Worm (Caenorhabditis elegans) whole organism, L4/young adult: ENCODE results near the gene Y97E10AR.3.

Experiments used
- W03F9.2 ChIP-seq: fragments of 150-350 bp; optimal IDR thresholded peaks from 2 replicates; lab custom pipeline; 2014; ENCODE audit warnings: missing biosample characterization, missing genetic modification characterization
- dao-5 ChIP-seq: sonication (generic microtip); optimal IDR thresholded peaks from 2 replicates; lab custom pipeline; 2016; ENCODE audit warnings: missing genotype, missing genetic modification characterization, moderate library complexity, missing compliant biosample characterization
- him-1 ChIP-seq: sonication (generic microtip); optimal IDR thresholded peaks from 2 replicates; lab custom pipeline; 2016; ENCODE audit warnings: missing genotype, missing genetic modification reagents, missing genetic modification characterization, missing compliant biosample characterization

Y97E10AR.3 gene

DNA sequence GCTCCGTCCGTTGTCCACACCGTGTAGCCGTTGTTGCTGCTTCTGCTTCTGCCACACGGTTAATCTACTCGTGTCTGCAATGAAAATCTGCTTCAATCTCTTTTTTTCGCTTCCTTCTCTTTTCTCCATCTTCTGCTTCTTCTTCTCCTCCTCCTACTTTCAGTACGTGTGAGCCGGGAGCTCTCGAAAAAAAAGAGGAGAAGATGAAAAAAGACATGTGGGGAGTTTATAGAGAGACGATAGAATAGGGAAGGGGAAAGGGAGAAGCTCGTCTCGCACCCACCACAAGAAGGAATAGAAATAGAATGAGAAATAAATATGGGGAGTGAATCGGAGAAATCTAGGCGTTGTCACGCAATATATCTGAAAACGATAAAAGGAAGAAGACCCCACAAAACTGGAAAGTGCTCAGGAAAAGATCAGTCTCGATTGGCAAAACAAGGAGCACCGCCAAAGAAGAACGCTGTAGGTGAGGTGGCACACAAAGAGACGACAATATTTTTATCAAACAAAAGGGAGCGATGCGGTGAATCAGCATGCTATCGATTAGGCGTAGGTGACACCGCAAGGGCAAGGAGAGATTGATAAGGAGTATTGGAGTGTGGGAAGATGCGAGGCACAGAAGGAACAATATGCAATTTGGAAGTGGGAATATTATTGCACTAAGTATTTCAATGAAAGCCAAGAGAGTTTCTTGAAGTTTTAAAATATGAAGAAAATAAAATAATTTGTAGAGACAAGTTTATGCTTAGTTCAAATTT lies 29.4 kb downstream of the Y97E10AR.3 start, which contains the start of gene let-413:
let-413 (minus strand) TSS at position 76 of the 761 bp plus-strand sequence.
- TF ChIP-seq him-1 (no peak), dao-5 (tag; lab: Kevin White, UChicago) (no peak), W03F9.2 (tag; lab: Kevin White, UChicago) (no peak)

DNA sequence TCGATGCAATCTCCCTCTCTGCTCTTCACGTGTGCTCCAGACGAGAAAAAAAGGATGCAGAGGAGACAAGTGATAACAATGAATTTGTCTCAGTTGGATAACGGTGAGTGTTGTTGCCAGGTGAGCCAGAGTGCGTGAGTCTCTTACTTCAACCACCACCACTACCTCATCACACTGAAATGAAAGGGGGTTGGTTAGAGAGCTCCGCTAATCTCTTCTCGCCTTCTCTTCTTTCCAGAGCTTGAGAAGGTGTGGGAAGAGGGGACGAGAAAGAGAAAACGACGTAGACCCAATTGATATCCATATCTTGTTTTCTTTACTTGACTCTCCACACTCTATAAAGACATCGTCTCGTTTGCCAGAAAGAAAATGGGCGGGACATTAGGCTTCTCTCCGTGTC lies 35.9 kb downstream of the Y97E10AR.3 start:
- no peak for TF ChIP-seq dao-5 (tag; lab: Kevin White, UChicago)

DNA sequence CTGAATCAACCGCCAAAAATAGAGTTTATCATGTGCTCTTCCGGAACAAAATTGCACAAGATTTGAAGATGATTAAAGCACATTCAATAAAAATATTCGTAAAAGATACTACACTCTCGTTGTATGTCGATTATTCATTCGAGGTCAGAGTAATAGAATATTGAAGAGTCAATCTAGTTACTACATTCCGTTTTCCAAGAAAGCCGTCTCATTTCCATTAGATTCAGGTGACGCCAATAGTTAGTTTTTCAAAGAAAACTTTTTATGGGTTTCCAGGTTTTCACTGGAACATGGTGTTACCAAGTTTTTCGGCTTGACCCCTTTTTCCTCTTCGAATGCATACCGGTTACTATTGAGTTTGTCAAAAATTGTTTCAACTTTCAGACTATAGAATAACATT lies 36.8 kb downstream of the Y97E10AR.3 start:
- TF ChIP-seq him-1, result no peak
- TF ChIP-seq dao-5 (tag; lab: Kevin White, UChicago), result no peak
- TF ChIP-seq W03F9.2 (tag; lab: Kevin White, UChicago), result no peak

DNA sequence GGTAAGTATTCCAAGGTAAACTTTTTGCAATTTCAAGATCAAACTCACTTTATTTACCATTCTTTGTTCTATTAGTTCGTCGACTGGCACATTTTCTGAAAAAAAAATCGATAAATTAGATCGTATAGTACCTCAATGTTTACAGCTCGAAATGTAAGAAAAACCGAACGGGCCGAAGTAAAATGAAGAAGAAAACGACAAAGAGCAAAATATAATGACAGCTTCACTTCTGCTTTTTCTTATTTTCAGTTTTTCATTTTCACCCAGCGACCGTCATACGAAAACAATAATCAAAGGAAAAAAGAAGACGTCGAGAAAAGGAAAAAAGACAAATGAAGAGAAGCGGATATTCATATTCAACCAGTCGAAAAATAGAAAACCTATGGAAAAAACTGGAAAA lies 38.2 kb downstream of the Y97E10AR.3 start, which contains the start of gene che-7:
che-7 (minus strand) TSS at position 101 of the 400 bp plus-strand sequence.
- no peak for TF ChIP-seq dao-5 (tag; lab: Kevin White, UChicago)
- no peak for TF ChIP-seq W03F9.2 (tag; lab: Kevin White, UChicago)
- TF ChIP-seq him-1, result no peak

DNA sequence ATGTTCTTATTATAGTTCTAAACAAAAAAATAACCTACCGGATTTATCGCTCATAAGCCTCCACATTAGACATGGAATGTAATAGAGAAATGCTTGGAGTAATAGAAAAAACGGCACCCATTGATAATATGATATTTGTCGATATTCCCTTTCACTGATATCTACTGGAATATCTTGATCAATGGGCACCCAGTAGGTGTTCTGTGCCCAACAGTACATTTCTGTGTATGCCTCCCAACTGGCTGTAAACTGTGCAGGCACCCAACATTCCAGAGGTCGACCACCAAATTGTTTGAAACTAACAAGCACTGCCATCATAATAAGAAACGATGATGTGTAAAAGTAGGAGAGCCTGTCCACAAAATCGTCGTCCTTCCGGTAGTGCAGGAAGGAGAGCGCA lies 42.9 kb downstream of the Y97E10AR.3 start:
- TF ChIP-seq dao-5 (tag; lab: Kevin White, UChicago), result no peak
- no peak for TF ChIP-seq W03F9.2 (tag; lab: Kevin White, UChicago)
- no peak for TF ChIP-seq him-1

DNA sequence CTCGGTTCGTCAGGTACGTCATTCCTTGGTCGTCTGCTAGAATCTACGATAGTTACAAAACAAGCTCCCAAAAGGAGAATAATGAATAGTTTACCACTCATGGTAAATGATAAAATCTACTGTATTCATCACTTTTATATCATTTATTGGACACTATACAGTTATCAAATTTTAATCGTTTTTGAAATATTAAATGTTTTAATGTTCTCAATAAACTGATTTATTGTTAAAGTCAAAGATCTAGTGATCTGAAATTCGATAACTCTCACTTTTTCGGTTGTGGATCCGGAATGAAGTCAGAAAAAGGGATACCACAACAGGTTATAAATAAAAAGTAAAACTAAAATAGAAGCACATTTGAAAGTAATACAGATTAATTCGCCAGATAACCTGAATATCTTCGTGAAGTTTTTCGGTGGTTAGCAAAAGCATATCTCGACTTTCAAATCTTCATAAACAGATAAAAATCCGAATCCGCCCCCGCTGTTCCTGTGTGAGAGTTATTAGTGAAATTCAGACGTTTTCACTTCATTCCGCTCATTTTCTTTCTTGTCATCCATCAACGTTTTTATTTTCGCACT lies 48.5 kb downstream of the Y97E10AR.3 start, which contains the start of the genes clec-217 and F26D11.2:
clec-217 (minus strand) TSS at position 101 of the 581 bp plus-strand sequence.
F26D11.2 (plus strand) TSS at position 531 of the 581 bp plus-strand sequence.
- TF ChIP-seq W03F9.2 (tag; lab: Kevin White, UChicago) (no peak), dao-5 (tag; lab: Kevin White, UChicago) (no peak), him-1 (no peak)

DNA sequence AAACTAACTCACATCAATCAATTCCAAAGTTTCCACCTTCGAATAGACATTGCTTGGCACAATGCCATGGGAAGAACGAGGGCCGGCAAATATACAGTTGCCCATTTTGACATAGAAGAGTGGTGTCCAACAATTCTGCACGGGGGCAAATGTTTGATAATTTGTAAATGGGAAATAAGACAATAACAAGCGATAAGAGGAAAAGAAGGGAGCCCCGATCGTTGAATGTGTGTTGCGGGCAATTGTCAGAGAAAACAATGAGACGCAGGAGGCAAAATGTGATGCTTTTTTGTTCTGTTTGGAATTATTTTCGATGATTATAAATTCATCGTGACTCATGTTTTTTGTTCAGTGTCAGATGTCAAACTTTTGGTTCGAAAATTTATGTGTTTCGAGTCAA lies 51.1 kb downstream of the Y97E10AR.3 start, which contains the start of gene pals-34:
pals-34 (minus strand) TSS at position 280 of the 400 bp plus-strand sequence.
- TF ChIP-seq him-1 (no peak), W03F9.2 (tag; lab: Kevin White, UChicago) (no peak), dao-5 (tag; lab: Kevin White, UChicago) (no peak)
